Worm (Caenorhabditis elegans) whole organism, L3 larva: Measurements from ENCODE around the gene F58E6.8.

Experiments used
- egl-27 ChIP-seq: sonication (generic microtip); optimal IDR thresholded peaks from 4 replicates; lab custom pipeline; 2017; ENCODE audit warnings: missing biosample characterization, missing genetic modification reagents, missing genetic modification characterization
- elt-3 ChIP-seq, 3 experiments: fragments of 150-350 bp in 1 of 3; sonication (generic microtip) in 2 of 3; optimal IDR thresholded peaks; 2 replicates in 2 of 3; 4 replicates in 1 of 3; lab custom pipeline; 2014 to 2017; ENCODE audit warnings: missing biosample characterization in 3 of 3, missing genetic modification characterization in 3 of 3
- lin-39 ChIP-seq: fragments of 150-350 bp; optimal IDR thresholded peaks from 2 replicates; lab custom pipeline; 2018; ENCODE audit warnings: missing biosample characterization, missing genetic modification reagents, missing genetic modification characterization
- nhr-23 ChIP-seq: fragments of 150-350 bp; optimal IDR thresholded peaks from 2 replicates; lab custom pipeline; 2014; ENCODE audit warnings: missing biosample characterization, missing genetic modification reagents, missing genetic modification characterization
- nhr-25 ChIP-seq: sonication (generic microtip); optimal IDR thresholded peaks from 2 replicates; lab custom pipeline; 2017; ENCODE audit warnings: missing biosample characterization, missing genetic modification characterization
- tbx-2 ChIP-seq: sonication (generic microtip); optimal IDR thresholded peaks from 2 replicates; lab custom pipeline; 2016; ENCODE audit warnings: mild to moderate bottlenecking, missing genetic modification characterization, missing compliant biosample characterization
- unc-39 ChIP-seq: sonication (generic microtip); optimal IDR thresholded peaks from 4 replicates; lab custom pipeline; 2017; ENCODE audit warnings: missing biosample characterization, missing genetic modification characterization

DNA sequence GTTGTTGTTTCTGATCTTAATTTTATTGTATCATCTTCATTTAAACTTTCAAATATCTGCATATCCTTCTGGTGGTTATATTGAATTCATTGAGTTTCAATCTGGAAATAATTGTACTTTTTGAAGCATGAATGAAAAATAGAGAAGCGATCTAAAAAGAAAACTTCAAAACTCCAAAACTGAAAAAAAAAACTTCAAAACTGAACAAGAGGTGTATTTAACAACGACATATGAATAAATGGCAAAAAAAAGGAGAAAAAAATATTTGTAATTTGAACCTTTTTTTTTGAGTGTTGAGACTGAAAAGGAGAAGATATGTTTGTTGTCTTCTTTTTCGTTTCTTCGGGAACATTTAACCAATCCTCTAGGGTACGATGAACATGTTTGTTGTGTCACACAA is 2.3 kb upstream of the F58E6.8 start, which contains the start of gene F58E6.11:
- TF ChIP-seq tbx-2 (tag; lab: Kevin White, UChicago) (no peak), nhr-25 (tag; lab: Kevin White, UChicago) (no peak), lin-39 (no peak), elt-3 (tag; optimal IDR thresholded peaks at IDR 0.05; lab: Kevin White, UChicago) (no peak), nhr-23 (tag; lab: Kevin White, UChicago) (no peak), unc-39 (tag; lab: Kevin White, UChicago) (no peak), egl-27 (tag; lab: Kevin White, UChicago) (no peak)
